Fruit fly (Drosophila melanogaster) whole organism, prepupa: ENCODE data around the gene mldr.

ENCODE experiments used
- Blimp-1 ChIP-seq: fragments of 200-800 bp; sonication (Bioruptor generic); optimal IDR thresholded peaks from 3 replicates; lab custom pipeline; 2017; ENCODE audit warnings: missing biosample characterization, missing genetic modification characterization, mild to moderate bottlenecking, moderate library complexity, missing genetic modification reagents
- CG11294 ChIP-seq: fragments of 200-800 bp; sonication (Bioruptor generic); IDR thresholded peaks from 2 replicates; pipeline ENCODE4 v1.3.6; 2022; ENCODE audit warnings: missing biosample characterization, missing genetic modification characterization
- CG11902 ChIP-seq: fragments of 200-800 bp; sonication (Bioruptor generic); optimal IDR thresholded peaks from 3 replicates; lab custom pipeline; 2016; ENCODE audit warnings: missing biosample characterization, missing genetic modification characterization
- CG31627 ChIP-seq: fragments of 200-800 bp; sonication (Bioruptor generic); optimal IDR thresholded peaks from 3 replicates; lab custom pipeline; 2016; ENCODE audit warnings: missing biosample characterization, missing genetic modification characterization
- CG32006 ChIP-seq: fragments of 200-800 bp; sonication (Bioruptor generic); optimal IDR thresholded peaks from 3 replicates; lab custom pipeline; 2017; ENCODE audit warnings: missing biosample characterization, mild to moderate bottlenecking, missing genetic modification characterization
- CG6792 ChIP-seq: fragments of 200-800 bp; sonication (Bioruptor generic); optimal IDR thresholded peaks from 3 replicates; lab custom pipeline; 2016; ENCODE audit warnings: missing biosample characterization, missing genetic modification characterization
- CG8632 ChIP-seq: fragments of 200-800 bp; sonication (Bioruptor generic); optimal IDR thresholded peaks from 3 replicates; lab custom pipeline; 2016; ENCODE audit warnings: missing biosample characterization, missing genetic modification characterization
- lz ChIP-seq: fragments of 200-800 bp; sonication (Bioruptor generic); optimal IDR thresholded peaks from 3 replicates; lab custom pipeline; 2016; ENCODE audit warnings: missing biosample characterization, missing genetic modification characterization
- vri ChIP-seq: fragments of 200-800 bp; sonication (Bioruptor generic); optimal IDR thresholded peaks from 3 replicates; lab custom pipeline; 2016; ENCODE audit warnings: missing biosample characterization, mild to moderate bottlenecking, missing genetic modification characterization

DNA sequence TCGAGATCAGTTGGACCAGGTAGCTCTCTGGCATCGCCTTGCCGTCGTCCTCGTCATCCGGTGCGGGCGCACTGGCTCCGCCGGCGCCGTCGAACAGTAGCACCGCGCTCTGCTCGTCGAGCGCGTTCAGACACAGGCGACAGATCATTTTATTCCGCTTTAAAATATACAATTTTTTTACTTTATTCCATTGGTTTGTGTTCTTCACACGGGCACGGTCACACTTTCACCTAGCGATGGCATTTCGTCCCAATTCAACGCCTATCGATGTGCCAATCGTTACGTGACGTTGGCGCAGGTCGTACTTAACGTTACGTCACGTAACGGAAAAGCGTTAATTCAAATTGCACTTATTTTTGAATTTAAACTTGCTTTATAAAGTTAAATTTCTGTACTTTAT, 9.9 kb downstream of the mldr start, which contains the start of gene CG12219:
- TF ChIP-seq Blimp-1 (GFP tag; lab: Kevin White, UChicago), result no peak
- TF ChIP-seq vri, result no peak
- TF ChIP-seq CG31627 (GFP tag; lab: Kevin White, UChicago), result no peak
- no peak for TF ChIP-seq CG8632 (GFP tag; lab: Kevin White, UChicago)
- no peak for TF ChIP-seq CG32006 (GFP tag; lab: Kevin White, UChicago)
- TF ChIP-seq lz, result no peak
- TF ChIP-seq CG11294, result no peak
- no peak for TF ChIP-seq CG6792 (GFP tag; lab: Kevin White, UChicago)
- no peak for TF ChIP-seq CG11902
